Fruit fly (Drosophila melanogaster) whole organism, embryonic: ENCODE measurements around the gene Cypl.

ENCODE experiments used
- Adf1 ChIP-seq: fragments of 200-800 bp; sonication (Bioruptor generic); IDR thresholded peaks from 2 replicates; pipeline ENCODE4 v1.3.6; 2022; ENCODE audit warnings: missing biosample characterization, missing genetic modification characterization
- Atf3 ChIP-seq: fragments of 200-800 bp; sonication (Bioruptor generic); optimal IDR thresholded peaks from 3 replicates; lab custom pipeline; 2016; ENCODE audit warnings: missing biosample characterization, missing genetic modification characterization
- Atf6 ChIP-seq: fragments of 200-800 bp; sonication (Bioruptor generic); IDR thresholded peaks from 2 replicates; pipeline ENCODE4 v1.3.6; 2022; ENCODE audit warnings: missing biosample characterization, missing genetic modification characterization
- BtbVII ChIP-seq: fragments of 200-800 bp; sonication (Bioruptor generic); optimal IDR thresholded peaks from 3 replicates; lab custom pipeline; 2017; ENCODE audit warnings: missing biosample characterization, mild to moderate bottlenecking, missing genetic modification characterization
- CG12071 ChIP-seq: fragments of 200-800 bp; sonication (Bioruptor generic); optimal IDR thresholded peaks from 3 replicates; lab custom pipeline; 2018; ENCODE audit warnings: missing biosample characterization, mild to moderate bottlenecking, missing genetic modification characterization
- CG12104 ChIP-seq: fragments of 200-800 bp; sonication (Bioruptor generic); optimal IDR thresholded peaks from 3 replicates; lab custom pipeline; 2016; ENCODE audit warnings: missing biosample characterization, missing genetic modification characterization
- CG13624 ChIP-seq: fragments of 200-800 bp; sonication (Bioruptor generic); optimal IDR thresholded peaks from 2 replicates; lab custom pipeline; 2016; ENCODE audit warnings: missing biosample characterization, missing genetic modification characterization
- CG1602 ChIP-seq: fragments of 200-800 bp; sonication (Bioruptor generic); optimal IDR thresholded peaks from 3 replicates; lab custom pipeline; 2016; ENCODE audit warnings: missing biosample characterization, missing genetic modification characterization
- CG17802 ChIP-seq: fragments of 200-800 bp; sonication (Bioruptor generic); optimal IDR thresholded peaks from 2 replicates; lab custom pipeline; 2018; ENCODE audit warnings: missing biosample characterization, mild to moderate bottlenecking, missing genetic modification characterization, moderate library complexity
- CG2202 ChIP-seq: fragments of 200-800 bp; sonication (Bioruptor generic); optimal IDR thresholded peaks from 2 replicates; lab custom pipeline; 2018; ENCODE audit warnings: missing biosample characterization, mild to moderate bottlenecking, missing genetic modification characterization
- CG4404 ChIP-seq: fragments of 200-800 bp; sonication (Bioruptor generic); IDR thresholded peaks from 2 replicates; pipeline ENCODE4 v1.3.6; 2022; ENCODE audit warnings: missing biosample characterization, missing genetic modification characterization
- CG4424 ChIP-seq: fragments of 200-800 bp; sonication (Bioruptor generic); optimal IDR thresholded peaks from 3 replicates; lab custom pipeline; 2016; ENCODE audit warnings: missing biosample characterization, missing genetic modification characterization
- CG5953 ChIP-seq: fragments of 200-800 bp; sonication (Bioruptor generic); IDR thresholded peaks from 2 replicates; pipeline ENCODE4 v1.3.6; 2022; ENCODE audit warnings: missing biosample characterization, missing genetic modification characterization
- CG6272 ChIP-seq: fragments of 200-800 bp; sonication (Bioruptor generic); IDR thresholded peaks from 2 replicates; pipeline ENCODE4 v1.3.6; 2022; ENCODE audit warnings: missing biosample characterization, missing genetic modification characterization
- CG6791 ChIP-seq: fragments of 200-800 bp; sonication (Bioruptor generic); IDR thresholded peaks from 3 replicates; pipeline ENCODE4 v1.3.6; 2022; ENCODE audit warnings: missing biosample characterization, missing genetic modification characterization; ENCODE audit not compliant: partially characterized antibody
- CG7372 ChIP-seq: fragments of 200-800 bp; sonication (Bioruptor generic); IDR thresholded peaks from 2 replicates; pipeline ENCODE4 v1.3.6; 2022; ENCODE audit warnings: missing biosample characterization, missing genetic modification characterization
- CG7786 ChIP-seq: fragments of 200-800 bp; sonication (Bioruptor generic); optimal IDR thresholded peaks from 2 replicates; lab custom pipeline; 2016; ENCODE audit warnings: missing biosample characterization, missing genetic modification characterization
- CG8089 ChIP-seq: fragments of 200-800 bp; sonication (Bioruptor generic); optimal IDR thresholded peaks from 3 replicates; lab custom pipeline; 2016; ENCODE audit warnings: missing biosample characterization, missing genetic modification characterization
- CG8765 ChIP-seq: fragments of 200-800 bp; sonication (Bioruptor generic); IDR thresholded peaks from 2 replicates; pipeline ENCODE4 v1.3.6; 2022; ENCODE audit warnings: missing biosample characterization, missing genetic modification characterization
- CG9817 ChIP-seq: fragments of 200-800 bp; sonication (Bioruptor generic); optimal IDR thresholded peaks from 2 replicates; lab custom pipeline; 2018; ENCODE audit warnings: missing biosample characterization, mild to moderate bottlenecking, missing genetic modification characterization, moderate library complexity
- Doc3 ChIP-seq: fragments of 200-800 bp; sonication (Bioruptor generic); IDR thresholded peaks from 3 replicates; pipeline ENCODE4 v1.3.6; 2022; ENCODE audit warnings: missing biosample characterization, missing genetic modification characterization; ENCODE audit not compliant: partially characterized antibody
- Fer1 ChIP-seq: fragments of 200-800 bp; sonication (Bioruptor generic); optimal IDR thresholded peaks from 2 replicates; lab custom pipeline; 2017; ENCODE audit warnings: missing biosample characterization, mild to moderate bottlenecking, missing genetic modification characterization
- H2.0 ChIP-seq: fragments of 200-800 bp; sonication (Bioruptor generic); IDR thresholded peaks from 2 replicates; pipeline ENCODE4 v1.3.6; 2022; ENCODE audit warnings: missing biosample characterization, missing genetic modification characterization
- HLH4C ChIP-seq: fragments of 200-800 bp; sonication (Bioruptor generic); IDR thresholded peaks from 3 replicates; pipeline ENCODE4 v1.3.6; 2022; ENCODE audit warnings: missing biosample characterization, missing genetic modification characterization; ENCODE audit not compliant: partially characterized antibody
- Hsf ChIP-seq: fragments of 200-800 bp; sonication (Bioruptor generic); optimal IDR thresholded peaks from 3 replicates; lab custom pipeline; 2016; ENCODE audit warnings: missing biosample characterization, missing genetic modification characterization
- Kr ChIP-seq: fragments of 200-800 bp; sonication (Bioruptor generic); optimal IDR thresholded peaks from 2 replicates; lab custom pipeline; 2017; ENCODE audit warnings: missing biosample characterization, mild to moderate bottlenecking, missing genetic modification characterization
- amos ChIP-seq: fragments of 200-800 bp; sonication (Bioruptor generic); IDR thresholded peaks from 2 replicates; pipeline ENCODE4 v1.3.6; 2022; ENCODE audit warnings: missing biosample characterization, missing genetic modification characterization; ENCODE audit not compliant: partially characterized antibody
- cg ChIP-seq: fragments of 200-800 bp; sonication (Bioruptor generic); optimal IDR thresholded peaks from 3 replicates; lab custom pipeline; 2019; ENCODE audit warnings: missing biosample characterization, mild to moderate bottlenecking, missing genetic modification characterization, moderate library complexity
- chinmo ChIP-seq: fragments of 200-800 bp; sonication (Bioruptor generic); IDR thresholded peaks from 4 replicates; pipeline ENCODE4 v1.3.6; 2022; ENCODE audit warnings: missing biosample characterization, missing genetic modification characterization; ENCODE audit not compliant: partially characterized antibody
- crc ChIP-seq: fragments of 200-800 bp; sonication (Bioruptor generic); optimal IDR thresholded peaks from 2 replicates; lab custom pipeline; 2016; ENCODE audit warnings: missing biosample characterization, missing genetic modification characterization
- croc ChIP-seq: fragments of 200-800 bp; sonication (Bioruptor generic); conservative IDR thresholded peaks from 3 replicates; pipeline ENCODE4 v1.3.6; 2022; ENCODE audit warnings: missing biosample characterization, missing genetic modification characterization
- fd64A ChIP-seq: fragments of 200-800 bp; sonication (Bioruptor generic); optimal IDR thresholded peaks from 3 replicates; lab custom pipeline; 2018; ENCODE audit warnings: missing biosample characterization, mild to moderate bottlenecking, missing genetic modification characterization
- fd96Cb ChIP-seq: fragments of 200-800 bp; sonication (Bioruptor generic); optimal IDR thresholded peaks from 2 replicates; lab custom pipeline; 2018; ENCODE audit warnings: missing biosample characterization, mild to moderate bottlenecking, missing genetic modification characterization, moderate library complexity
- grn ChIP-seq: fragments of 200-800 bp; sonication (Bioruptor generic); optimal IDR thresholded peaks from 3 replicates; lab custom pipeline; 2017; ENCODE audit warnings: missing biosample characterization, missing genetic modification characterization
- gsb ChIP-seq: fragments of 200-800 bp; sonication (Bioruptor generic); IDR thresholded peaks from 2 replicates; pipeline ENCODE4 v1.3.6; 2022; ENCODE audit warnings: missing biosample characterization, missing genetic modification characterization
- gt ChIP-seq: fragments of 200-800 bp; sonication (Bioruptor generic); IDR thresholded peaks from 2 replicates; pipeline ENCODE4 v1.3.6; 2022; ENCODE audit warnings: missing biosample characterization, missing genetic modification characterization
- lmd ChIP-seq: fragments of 200-800 bp; sonication (Bioruptor generic); IDR thresholded peaks from 2 replicates; pipeline ENCODE4 v1.3.6; 2022; ENCODE audit warnings: missing biosample characterization, missing genetic modification characterization
- lola ChIP-seq, 3 experiments: fragments of >200 bp in 2 of 3; fragments of 200-800 bp in 1 of 3; sonication (Bioruptor generic) in 1 of 3; optimal IDR thresholded peaks; 2 replicates each; lab custom pipeline; 2017 to 2019; ENCODE audit warnings: missing biosample characterization in 3 of 3, missing genetic modification characterization in 3 of 3, mild to moderate bottlenecking in 1 of 3, moderate library complexity in 1 of 3
- luna ChIP-seq: fragments of 200-800 bp; sonication (Bioruptor generic); optimal IDR thresholded peaks from 2 replicates; lab custom pipeline; 2016; ENCODE audit warnings: missing biosample characterization, missing genetic modification characterization
- nerfin-1 ChIP-seq: fragments of 200-800 bp; sonication (Bioruptor generic); optimal IDR thresholded peaks from 3 replicates; lab custom pipeline; 2019; ENCODE audit warnings: missing biosample characterization, mild to moderate bottlenecking, missing genetic modification characterization, moderate library complexity
- oc ChIP-seq: fragments of 200-800 bp; sonication (Bioruptor generic); optimal IDR thresholded peaks from 2 replicates; lab custom pipeline; 2018; ENCODE audit warnings: missing biosample characterization, mild to moderate bottlenecking, missing genetic modification characterization, moderate library complexity
- psq ChIP-seq: fragments of 200-800 bp; sonication (Bioruptor generic); optimal IDR thresholded peaks from 2 replicates; lab custom pipeline; 2017; ENCODE audit warnings: missing biosample characterization, missing genetic modification characterization
- pzg ChIP-seq: fragments of 200-800 bp; sonication (Bioruptor generic); optimal IDR thresholded peaks from 3 replicates; lab custom pipeline; 2018; ENCODE audit warnings: missing biosample characterization, mild to moderate bottlenecking, missing genetic modification characterization, moderate library complexity
- sna ChIP-seq: fragments of 200-800 bp; sonication (Bioruptor generic); IDR thresholded peaks from 2 replicates; pipeline ENCODE4 v1.3.6; 2022; ENCODE audit warnings: missing biosample characterization, missing genetic modification characterization; ENCODE audit not compliant: partially characterized antibody
- tna ChIP-seq: fragments of 200-800 bp; sonication (Bioruptor generic); IDR thresholded peaks from 2 replicates; pipeline ENCODE4 v1.3.6; 2022; ENCODE audit warnings: missing biosample characterization, missing genetic modification characterization; ENCODE audit not compliant: partially characterized antibody
- trem ChIP-seq: fragments of 200-800 bp; optimal IDR thresholded peaks from 3 replicates; lab custom pipeline; 2019; ENCODE audit warnings: missing biosample characterization, mild to moderate bottlenecking, missing genetic modification characterization, moderate library complexity
- unpg ChIP-seq: fragments of 200-800 bp; sonication (Bioruptor generic); optimal IDR thresholded peaks from 3 replicates; lab custom pipeline; 2018; ENCODE audit warnings: missing biosample characterization, mild to moderate bottlenecking, missing genetic modification characterization, moderate library complexity
- usp ChIP-seq: fragments of >200 bp; optimal IDR thresholded peaks from 2 replicates; lab custom pipeline; 2017; ENCODE audit warnings: missing biosample characterization, missing genetic modification characterization
- vnd ChIP-seq: fragments of 200-800 bp; sonication (Bioruptor generic); IDR thresholded peaks from 3 replicates; pipeline ENCODE4 v1.3.6; 2022; ENCODE audit warnings: missing biosample characterization, missing genetic modification characterization; ENCODE audit not compliant: partially characterized antibody
- vvl ChIP-seq: fragments of 200-800 bp; sonication (Bioruptor generic); IDR thresholded peaks from 2 replicates; pipeline ENCODE4 v1.3.6; 2022; ENCODE audit warnings: missing biosample characterization, missing genetic modification characterization
- z ChIP-seq: fragments of 200-800 bp; sonication (Bioruptor generic); IDR thresholded peaks from 3 replicates; pipeline ENCODE4 v1.3.6; 2022; ENCODE audit warnings: missing biosample characterization, missing genetic modification characterization

Gene Cypl

DNA sequence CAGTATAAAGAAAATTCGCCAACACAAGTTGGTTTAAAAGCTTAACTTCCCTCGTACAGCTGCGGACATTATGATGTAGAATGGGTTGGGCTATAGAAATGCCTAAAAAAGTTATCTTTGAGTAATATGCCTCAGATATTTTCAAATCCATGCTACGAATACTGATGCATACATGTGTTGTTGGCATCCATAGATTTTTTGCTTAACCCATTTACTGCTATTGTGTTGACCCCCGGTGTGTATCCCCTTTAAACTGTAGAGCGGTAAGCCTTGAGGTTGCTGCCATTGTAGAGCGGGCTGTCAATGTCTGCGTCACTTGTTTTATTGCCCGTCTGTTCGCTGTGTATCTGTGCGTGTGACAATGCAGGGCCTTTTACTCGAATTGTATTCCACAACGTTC, 10.2 kb upstream of the Cypl start (continued):
- no peak for TF ChIP-seq tna (GFP tag; lab: Robert Waterston, UW)
- peak; percentile 83 for TF ChIP-seq CG12071 (GFP tag; lab: Kevin White, UChicago)
- TF ChIP-seq nerfin-1, result peak; percentile 37
- peak; percentile 6 for TF ChIP-seq CG17802
- TF ChIP-seq Doc3, result no peak
- TF ChIP-seq sna (GFP tag; lab: Robert Waterston, UW), result no peak
- TF ChIP-seq CG4424 (GFP tag; lab: Kevin White, UChicago), result peak; percentile 70
- TF ChIP-seq CG4404 (GFP tag; lab: Robert Waterston, UW), result no peak
- TF ChIP-seq CG8089 (GFP tag; lab: Kevin White, UChicago), result peak; percentile 52
- TF ChIP-seq amos (GFP tag; lab: Robert Waterston, UW), result no peak
- peak; percentile 55 for TF ChIP-seq Hsf (GFP tag; lab: Kevin White, UChicago)
- TF ChIP-seq lola (GFP tag; optimal IDR thresholded peaks at IDR 0.05; lab: Kevin White, UChicago), result no peak
- TF ChIP-seq Kr (GFP tag; lab: Kevin White, UChicago), result no peak
- TF ChIP-seq CG6272 (GFP tag; lab: Robert Waterston, UW), result peak; percentile 59
- no peak; the same call in 2 of the 3 replicates for TF ChIP-seq croc (GFP tag; lab: Robert Waterston, UW)
- peak; percentile 74 for TF ChIP-seq H2.0 (GFP tag; lab: Robert Waterston, UW)
- TF ChIP-seq CG7372, result peak; percentile 45; the same call in 1 of the 2 replicates
- TF ChIP-seq CG13624 (GFP tag; lab: Kevin White, UChicago), result peak; percentile 54
- TF ChIP-seq z (GFP tag; lab: Robert Waterston, UW), result no peak
- TF ChIP-seq grn (GFP tag; lab: Kevin White, UChicago), result no peak
- TF ChIP-seq luna (GFP tag; lab: Kevin White, UChicago), result no peak
- TF ChIP-seq gsb (GFP tag; lab: Robert Waterston, UW), result peak; percentile 67
- no peak for TF ChIP-seq CG6791
- TF ChIP-seq CG8765 (GFP tag; lab: Robert Waterston, UW), result no peak
- no peak for TF ChIP-seq CG2202 (tag; lab: Kevin White, UChicago)
- peak; percentile 76; the same call in 1 of the 4 replicates for TF ChIP-seq chinmo (GFP tag; lab: Robert Waterston, UW)
- TF ChIP-seq vnd (GFP tag; lab: Robert Waterston, UW), result no peak
- TF ChIP-seq oc (tag; lab: Kevin White, UChicago), result peak; percentile 73
- TF ChIP-seq crc (GFP tag; lab: Kevin White, UChicago), result peak; percentile 48
- peak; percentile 70 for TF ChIP-seq CG9817 (tag; lab: Kevin White, UChicago)
- no peak for TF ChIP-seq pzg (GFP tag; lab: Kevin White, UChicago)
- TF ChIP-seq lmd (GFP tag; lab: Robert Waterston, UW), result peak; percentile 80
- no peak for TF ChIP-seq psq
- TF ChIP-seq Atf3 (GFP tag; lab: Kevin White, UChicago), result peak; percentile 56
- TF ChIP-seq cg, result peak; percentile 31
- peak; percentile 88 for TF ChIP-seq vvl (GFP tag; lab: Robert Waterston, UW)
- TF ChIP-seq BtbVII (GFP tag; lab: Kevin White, UChicago), result peak; percentile 66
- TF ChIP-seq CG5953 (GFP tag; lab: Robert Waterston, UW), result no peak
- peak; percentile 65 for TF ChIP-seq fd96Cb (tag; lab: Kevin White, UChicago)
- TF ChIP-seq CG7786, result peak; percentile 52
- no peak for TF ChIP-seq HLH4C (GFP tag; lab: Robert Waterston, UW)
- TF ChIP-seq CG12104, result no peak
- TF ChIP-seq gt, result 0 out of 2 replicates have a peak, but pooled peaks have one; percentile 29
- TF ChIP-seq Atf6 (GFP tag; lab: Robert Waterston, UW), result peak; percentile 72
- no peak for TF ChIP-seq usp
- TF ChIP-seq CG1602, result no peak
- TF ChIP-seq unpg (GFP tag; lab: Kevin White, UChicago), result peak; percentile 80
- 0 out of 2 replicates have a peak, but pooled peaks have one; percentile 8 for TF ChIP-seq Adf1 (GFP tag; lab: Robert Waterston, UW)
- peak; percentile 9 for TF ChIP-seq fd64A (GFP tag; lab: Kevin White, UChicago)
- TF ChIP-seq Fer1 (GFP tag; lab: Kevin White, UChicago), result peak; percentile 81
- TF ChIP-seq trem (tag; lab: Kevin White, UChicago), result peak; percentile 29
